Fruit fly (Drosophila melanogaster) whole organism, embryonic: ENCODE measurements around the gene EMC5.
A peak's percentile ranks its signal among the peaks of the same experiment; 100 is the strongest.

Source experiments
- Bdp1 ChIP-seq: fragments of 200-800 bp; sonication (Bioruptor generic); optimal IDR thresholded peaks from 3 replicates; lab custom pipeline; 2016; ENCODE audit warnings: missing biosample characterization, missing genetic modification characterization
- CG10209 ChIP-seq: fragments of 200-800 bp; sonication (Bioruptor generic); optimal IDR thresholded peaks from 3 replicates; lab custom pipeline; 2017; ENCODE audit warnings: missing biosample characterization, mild to moderate bottlenecking, missing genetic modification characterization, missing genetic modification reagents
- CG11093 ChIP-seq: fragments of 200-800 bp; sonication (Bioruptor generic); IDR thresholded peaks from 3 replicates; pipeline ENCODE4 v1.3.6; 2022; ENCODE audit warnings: missing biosample characterization, missing genetic modification characterization
- CG1233 ChIP-seq: fragments of 200-800 bp; sonication (Bioruptor generic); optimal IDR thresholded peaks from 4 replicates; lab custom pipeline; 2018; ENCODE audit warnings: missing biosample characterization, mild to moderate bottlenecking, missing genetic modification characterization
- CG12391 ChIP-seq: fragments of 200-800 bp; sonication (Bioruptor generic); optimal IDR thresholded peaks from 3 replicates; lab custom pipeline; 2018; ENCODE audit warnings: missing biosample characterization, mild to moderate bottlenecking, missing genetic modification characterization, moderate library complexity
- CG12659 ChIP-seq: fragments of 200-800 bp; sonication (Bioruptor generic); optimal IDR thresholded peaks from 3 replicates; lab custom pipeline; 2017; ENCODE audit warnings: mild to moderate bottlenecking, missing biosample characterization, missing genetic modification reagents, missing genetic modification characterization
- CG13424 ChIP-seq: fragments of 200-800 bp; sonication (Bioruptor generic); optimal IDR thresholded peaks from 2 replicates; lab custom pipeline; 2019; ENCODE audit warnings: missing biosample characterization, mild to moderate bottlenecking, missing genetic modification characterization, moderate library complexity
- CG13775 ChIP-seq: fragments of 200-800 bp; sonication (Bioruptor generic); optimal IDR thresholded peaks from 3 replicates; lab custom pipeline; 2017; ENCODE audit warnings: missing biosample characterization, mild to moderate bottlenecking, missing genetic modification characterization
- CG14860 ChIP-seq: fragments of 200-800 bp; sonication (Bioruptor generic); IDR thresholded peaks from 3 replicates; pipeline ENCODE4 v1.3.6; 2022; ENCODE audit warnings: missing biosample characterization, missing genetic modification characterization; ENCODE audit not compliant: partially characterized antibody
- CG15011 ChIP-seq: fragments of 200-800 bp; sonication (Bioruptor generic); optimal IDR thresholded peaks from 3 replicates; lab custom pipeline; 2018; ENCODE audit warnings: missing biosample characterization, mild to moderate bottlenecking, missing genetic modification characterization
- CG17385 ChIP-seq: fragments of 200-800 bp; sonication (Bioruptor generic); optimal IDR thresholded peaks from 3 replicates; lab custom pipeline; 2018; ENCODE audit warnings: missing biosample characterization, mild to moderate bottlenecking, missing genetic modification characterization
- CG4404 ChIP-seq: fragments of 200-800 bp; sonication (Bioruptor generic); IDR thresholded peaks from 2 replicates; pipeline ENCODE4 v1.3.6; 2022; ENCODE audit warnings: missing biosample characterization, missing genetic modification characterization
- CG4730 ChIP-seq: fragments of 200-800 bp; sonication (Bioruptor generic); IDR thresholded peaks from 2 replicates; pipeline ENCODE4 v1.3.6; 2022; ENCODE audit warnings: missing biosample characterization, missing genetic modification characterization
- CG7556 ChIP-seq: fragments of 200-800 bp; sonication (Bioruptor generic); optimal IDR thresholded peaks from 2 replicates; lab custom pipeline; 2017; ENCODE audit warnings: missing biosample characterization, mild to moderate bottlenecking, missing genetic modification characterization
- CG8388 ChIP-seq: fragments of 200-800 bp; sonication (Bioruptor generic); optimal IDR thresholded peaks from 2 replicates; lab custom pipeline; 2019; ENCODE audit warnings: missing biosample characterization, mild to moderate bottlenecking, missing genetic modification characterization, moderate library complexity
- CrebB ChIP-seq: fragments of 200-800 bp; sonication (Bioruptor generic); optimal IDR thresholded peaks from 3 replicates; lab custom pipeline; 2018; ENCODE audit warnings: missing biosample characterization, mild to moderate bottlenecking, missing genetic modification characterization
- Dbx ChIP-seq: fragments of 200-800 bp; sonication (Bioruptor generic); IDR thresholded peaks from 3 replicates; pipeline ENCODE4 v1.3.6; 2022; ENCODE audit warnings: missing biosample characterization, missing genetic modification characterization
- Deaf1 ChIP-seq: fragments of 200-800 bp; optimal IDR thresholded peaks from 3 replicates; lab custom pipeline; 2019; ENCODE audit warnings: missing biosample characterization, mild to moderate bottlenecking, missing genetic modification characterization, moderate library complexity
- Dp ChIP-seq: fragments of 200-800 bp; sonication (Bioruptor generic); optimal IDR thresholded peaks from 2 replicates; lab custom pipeline; 2018; ENCODE audit warnings: missing biosample characterization, mild to moderate bottlenecking, missing genetic modification characterization, moderate library complexity
- E2f2 ChIP-seq: fragments of 200-800 bp; sonication (Bioruptor generic); IDR thresholded peaks from 2 replicates; pipeline ENCODE4 v1.3.6; 2022; ENCODE audit warnings: missing biosample characterization, missing genetic modification characterization
- Fer2 ChIP-seq: fragments of 200-800 bp; sonication (Bioruptor generic); optimal IDR thresholded peaks from 2 replicates; lab custom pipeline; 2018; ENCODE audit warnings: missing biosample characterization, mild to moderate bottlenecking, missing genetic modification characterization, moderate library complexity
- Hmr ChIP-seq: fragments of 200-800 bp; sonication (Bioruptor generic); optimal IDR thresholded peaks from 3 replicates; lab custom pipeline; 2017; ENCODE audit warnings: mild to moderate bottlenecking, missing biosample characterization, missing genetic modification reagents, missing genetic modification characterization
- Hr3 ChIP-seq: fragments of 200-800 bp; sonication (Bioruptor generic); optimal IDR thresholded peaks from 3 replicates; lab custom pipeline; 2016; ENCODE audit warnings: missing biosample characterization, missing genetic modification characterization
- Hr51 ChIP-seq, 2 experiments: fragments of 200-800 bp; sonication (Bioruptor generic); optimal IDR thresholded peaks; 2 replicates in 1 of 2; 3 replicates in 1 of 2; lab custom pipeline; 2016 to 2018; ENCODE audit warnings: missing biosample characterization in 2 of 2, missing genetic modification characterization in 2 of 2, mild to moderate bottlenecking in 1 of 2, moderate library complexity in 1 of 2
- Mad ChIP-seq: fragments of 200-800 bp; sonication (Bioruptor generic); optimal IDR thresholded peaks from 2 replicates; lab custom pipeline; 2016; ENCODE audit warnings: missing biosample characterization, missing genetic modification characterization
- Med ChIP-seq: fragments of 200-800 bp; sonication (Bioruptor generic); peaks from one replicate; lab custom pipeline; 2016; ENCODE audit warnings: missing biosample characterization, missing genetic modification characterization, mild to moderate bottlenecking, inconsistent platforms, moderate library complexity
- Meics ChIP-seq: fragments of 200-800 bp; sonication (Bioruptor generic); optimal IDR thresholded peaks from 2 replicates; lab custom pipeline; 2017; ENCODE audit warnings: missing biosample characterization, mild to moderate bottlenecking, missing genetic modification characterization
- Scr ChIP-seq: fragments of 200-800 bp; sonication (Bioruptor generic); IDR thresholded peaks from 2 replicates; pipeline ENCODE4 v1.3.6; 2022; ENCODE audit warnings: missing biosample characterization, missing genetic modification characterization; ENCODE audit not compliant: partially characterized antibody
- Trl ChIP-seq, 3 experiments: fragments of >200 bp in 2 of 3; fragments of 200-800 bp in 1 of 3; sonication (Bioruptor generic) in 1 of 3; optimal IDR thresholded peaks; 2 replicates in 1 of 3; 3 replicates in 2 of 3; lab custom pipeline; 2016 to 2017; ENCODE audit warnings: missing biosample characterization in 1 of 3, missing genetic modification characterization in 1 of 3
- Vsx1 ChIP-seq: fragments of 200-800 bp; sonication (Bioruptor generic); optimal IDR thresholded peaks from 2 replicates; lab custom pipeline; 2017; ENCODE audit warnings: missing biosample characterization, mild to moderate bottlenecking, missing genetic modification characterization, missing genetic modification reagents
- az2 ChIP-seq: fragments of 200-800 bp; sonication (Bioruptor generic); optimal IDR thresholded peaks from 3 replicates; lab custom pipeline; 2016; ENCODE audit warnings: missing biosample characterization, missing genetic modification characterization
- cas ChIP-seq: fragments of 200-800 bp; sonication (Bioruptor generic); IDR thresholded peaks from 2 replicates; pipeline ENCODE4 v1.3.6; 2022; ENCODE audit warnings: missing biosample characterization, missing genetic modification characterization
- ci ChIP-seq: fragments of 200-800 bp; sonication (Bioruptor generic); IDR thresholded peaks from 3 replicates; pipeline ENCODE4 v1.3.6; 2022; ENCODE audit warnings: missing biosample characterization, missing genetic modification characterization
- eve ChIP-seq, 2 experiments: fragments of >200 bp; optimal IDR thresholded peaks; 2 replicates each; lab custom pipeline; 2017; ENCODE audit warnings: missing biosample characterization in 2 of 2, missing genetic modification characterization in 2 of 2
- gfzf ChIP-seq: fragments of 200-800 bp; sonication (Bioruptor generic); optimal IDR thresholded peaks from 2 replicates; lab custom pipeline; 2016; ENCODE audit warnings: missing biosample characterization, mild to moderate bottlenecking, missing genetic modification characterization, moderate library complexity
- gsb ChIP-seq: fragments of 200-800 bp; sonication (Bioruptor generic); IDR thresholded peaks from 2 replicates; pipeline ENCODE4 v1.3.6; 2022; ENCODE audit warnings: missing biosample characterization, missing genetic modification characterization
- jing ChIP-seq: fragments of 200-800 bp; sonication (Bioruptor generic); optimal IDR thresholded peaks from 2 replicates; lab custom pipeline; 2018; ENCODE audit warnings: missing biosample characterization, mild to moderate bottlenecking, missing genetic modification characterization
- kni ChIP-seq: fragments of 200-800 bp; sonication (Bioruptor generic); optimal IDR thresholded peaks from 3 replicates; lab custom pipeline; 2017; ENCODE audit warnings: mild to moderate bottlenecking, missing biosample characterization, missing genetic modification reagents, missing genetic modification characterization
- lola ChIP-seq, 3 experiments: fragments of >200 bp in 2 of 3; fragments of 200-800 bp in 1 of 3; sonication (Bioruptor generic) in 1 of 3; optimal IDR thresholded peaks; 2 replicates each; lab custom pipeline; 2017 to 2019; ENCODE audit warnings: missing biosample characterization in 3 of 3, missing genetic modification characterization in 3 of 3, mild to moderate bottlenecking in 1 of 3, moderate library complexity in 1 of 3
- maf-S ChIP-seq: fragments of 200-800 bp; sonication (Bioruptor generic); optimal IDR thresholded peaks from 2 replicates; lab custom pipeline; 2016; ENCODE audit warnings: missing biosample characterization, missing genetic modification characterization
- sd ChIP-seq: fragments of 200-800 bp; sonication (Bioruptor generic); optimal IDR thresholded peaks from 3 replicates; lab custom pipeline; 2018; ENCODE audit warnings: missing biosample characterization, mild to moderate bottlenecking, missing genetic modification characterization, moderate library complexity
- seq ChIP-seq: fragments of 200-800 bp; sonication (Bioruptor generic); IDR thresholded peaks from 2 replicates; pipeline ENCODE4 v1.3.6; 2022; ENCODE audit warnings: missing biosample characterization, missing genetic modification characterization
- sob ChIP-seq: fragments of 200-800 bp; sonication (Bioruptor generic); IDR thresholded peaks from 2 replicates; pipeline ENCODE4 v1.3.6; 2022; ENCODE audit warnings: missing biosample characterization, missing genetic modification characterization
- stwl ChIP-seq: fragments of 200-800 bp; sonication (Bioruptor generic); optimal IDR thresholded peaks from 3 replicates; lab custom pipeline; 2018; ENCODE audit warnings: missing biosample characterization, mild to moderate bottlenecking, missing genetic modification characterization, moderate library complexity
- unc-4 ChIP-seq: fragments of 200-800 bp; sonication (Bioruptor generic); IDR thresholded peaks from 2 replicates; pipeline ENCODE4 v1.3.6; 2022; ENCODE audit warnings: missing biosample characterization, missing genetic modification characterization; ENCODE audit not compliant: partially characterized antibody
- vfl ChIP-seq: fragments of 200-800 bp; sonication (Bioruptor generic); optimal IDR thresholded peaks from 2 replicates; lab custom pipeline; 2016; ENCODE audit warnings: missing biosample characterization, missing genetic modification characterization
- wek ChIP-seq: fragments of 200-800 bp; sonication (Bioruptor generic); optimal IDR thresholded peaks from 3 replicates; lab custom pipeline; 2018; ENCODE audit warnings: missing biosample characterization, mild to moderate bottlenecking, missing genetic modification characterization, moderate library complexity

EMC5 gene

dm6 chr2L:18982826-18983758 is 4.4 kb upstream of the EMC5 start (continued):
- TF ChIP-seq CG12659 (GFP tag; lab: Kevin White, UChicago): no peak
- TF ChIP-seq CG14860 (GFP tag; lab: Robert Waterston, UW): no peak
- no peak for TF ChIP-seq CG1233 (GFP tag; lab: Kevin White, UChicago)
- no peak for TF ChIP-seq E2f2 (GFP tag; lab: Robert Waterston, UW)
- TF ChIP-seq vfl (GFP tag; lab: Kevin White, UChicago): no peak
- no peak for TF ChIP-seq Vsx1
- no peak for TF ChIP-seq Dp (GFP tag; lab: Kevin White, UChicago)
- TF ChIP-seq Dbx (GFP tag; lab: Robert Waterston, UW): no peak
- TF ChIP-seq CG13775 (GFP tag; lab: Kevin White, UChicago): no peak
- peak; percentile 3 for TF ChIP-seq CG17385
- TF ChIP-seq ci (GFP tag; lab: Robert Waterston, UW): no peak
- no peak for TF ChIP-seq CG4404
- no peak for TF ChIP-seq kni (GFP tag; lab: Kevin White, UChicago)
- TF ChIP-seq Fer2: no peak
- no peak for TF ChIP-seq CG15011 (GFP tag; lab: Kevin White, UChicago)
- TF ChIP-seq CG12391 (tag; lab: Kevin White, UChicago): no peak
- no peak for TF ChIP-seq gfzf
- TF ChIP-seq eve (GFP tag; optimal IDR thresholded peaks at IDR 0.05; lab: Kevin White, UChicago): peak in 1 of 2 experiments; percentile 43
- TF ChIP-seq Hmr (GFP tag; lab: Kevin White, UChicago): no peak
- TF ChIP-seq Hr3 (GFP tag; lab: Kevin White, UChicago): no peak
- TF ChIP-seq sd (tag; lab: Kevin White, UChicago): no peak
- TF ChIP-seq CrebB: no peak
- TF ChIP-seq Scr (GFP tag; lab: Robert Waterston, UW): no peak
- no peak for TF ChIP-seq cas (GFP tag; lab: Robert Waterston, UW)
- TF ChIP-seq Mad (GFP tag; lab: Kevin White, UChicago): no peak
- TF ChIP-seq CG7556 (GFP tag; lab: Kevin White, UChicago): peak; percentile 33
- TF ChIP-seq Hr51 (GFP tag; optimal IDR thresholded peaks at IDR 0.05; lab: Kevin White, UChicago): peak in 1 of 2 experiments; percentile 15
- TF ChIP-seq Meics (GFP tag; lab: Kevin White, UChicago): peak; percentile 28
- no peak for TF ChIP-seq CG4730
- no peak for TF ChIP-seq CG8388
- no peak for TF ChIP-seq Bdp1 (GFP tag; lab: Kevin White, UChicago)
- TF ChIP-seq wek: no peak
- TF ChIP-seq az2: peak; percentile 16
- TF ChIP-seq stwl (tag; lab: Kevin White, UChicago): no peak
- TF ChIP-seq Med (GFP tag; lab: Kevin White, UChicago): peak; percentile 55
- TF ChIP-seq sob (GFP tag; lab: Robert Waterston, UW): no peak
- TF ChIP-seq lola (GFP tag; optimal IDR thresholded peaks at IDR 0.05; lab: Kevin White, UChicago): peak in 1 of 3 experiments; percentile 3
- no peak for TF ChIP-seq jing (GFP tag; lab: Kevin White, UChicago)
- no peak for TF ChIP-seq CG10209
- no peak for TF ChIP-seq seq (GFP tag; lab: Robert Waterston, UW)
- TF ChIP-seq CG11093: no peak
- no peak for TF ChIP-seq Deaf1
- TF ChIP-seq maf-S (GFP tag; lab: Kevin White, UChicago): no peak
- peak; percentile 17 for TF ChIP-seq CG13424 (tag; lab: Kevin White, UChicago)
- no peak for TF ChIP-seq gsb
- no peak for TF ChIP-seq unc-4
- no peak for TF ChIP-seq Trl (optimal IDR thresholded peaks at IDR 0.05; lab: Kevin White, UChicago)
- TF ChIP-seq Trl (GFP tag; optimal IDR thresholded peaks at IDR 0.05; lab: Kevin White, UChicago): no peak
